Fruit fly (Drosophila melanogaster) whole organism, embryonic: ENCODE measurements around the gene CG46314.

Experiments
- B-H2 ChIP-seq: fragments of 200-800 bp; sonication (Bioruptor generic); optimal IDR thresholded peaks from 2 replicates; lab custom pipeline; 2018; ENCODE audit warnings: missing biosample characterization, mild to moderate bottlenecking, missing genetic modification characterization
- Bgb ChIP-seq: fragments of 200-800 bp; sonication (Bioruptor generic); IDR thresholded peaks from 2 replicates; pipeline ENCODE4 v1.3.6; 2022; ENCODE audit warnings: missing biosample characterization, missing genetic modification characterization; ENCODE audit not compliant: partially characterized antibody
- CG11695 ChIP-seq: fragments of 200-800 bp; sonication (Bioruptor generic); IDR thresholded peaks from 3 replicates; pipeline ENCODE4 v1.3.6; 2022; ENCODE audit warnings: missing biosample characterization, missing genetic modification characterization
- CG12071 ChIP-seq: fragments of 200-800 bp; sonication (Bioruptor generic); optimal IDR thresholded peaks from 3 replicates; lab custom pipeline; 2018; ENCODE audit warnings: missing biosample characterization, mild to moderate bottlenecking, missing genetic modification characterization
- CG12219 ChIP-seq: fragments of 200-800 bp; sonication (Bioruptor generic); optimal IDR thresholded peaks from 3 replicates; lab custom pipeline; 2018; ENCODE audit warnings: missing biosample characterization, mild to moderate bottlenecking, missing genetic modification characterization
- CG12659 ChIP-seq: fragments of 200-800 bp; sonication (Bioruptor generic); optimal IDR thresholded peaks from 3 replicates; lab custom pipeline; 2017; ENCODE audit warnings: mild to moderate bottlenecking, missing biosample characterization, missing genetic modification reagents, missing genetic modification characterization
- CG12744 ChIP-seq: fragments of 200-800 bp; sonication (Bioruptor generic); optimal IDR thresholded peaks from 2 replicates; lab custom pipeline; 2016; ENCODE audit warnings: missing biosample characterization, missing genetic modification characterization
- CG14050 ChIP-seq: fragments of 200-800 bp; sonication (Bioruptor generic); IDR thresholded peaks from 3 replicates; pipeline ENCODE4 v1.3.6; 2022; ENCODE audit warnings: missing biosample characterization, missing genetic modification characterization
- CG18599 ChIP-seq: fragments of 200-800 bp; sonication (Bioruptor generic); optimal IDR thresholded peaks from 3 replicates; lab custom pipeline; 2017; ENCODE audit warnings: missing biosample characterization, missing genetic modification characterization, mild to moderate bottlenecking, moderate library complexity, missing genetic modification reagents
- CG2120 ChIP-seq: fragments of 200-800 bp; sonication (Bioruptor generic); optimal IDR thresholded peaks from 3 replicates; lab custom pipeline; 2016; ENCODE audit warnings: missing biosample characterization, missing genetic modification characterization
- CG2129 ChIP-seq: fragments of 200-800 bp; sonication (Bioruptor generic); IDR thresholded peaks from 2 replicates; pipeline ENCODE4 v1.3.6; 2022; ENCODE audit warnings: missing biosample characterization, missing genetic modification characterization; ENCODE audit not compliant: partially characterized antibody
- CG2199 ChIP-seq: fragments of 200-800 bp; sonication (Bioruptor generic); IDR thresholded peaks from 3 replicates; pipeline ENCODE4 v1.3.6; 2022; ENCODE audit warnings: missing biosample characterization, missing genetic modification characterization
- CG31224 ChIP-seq: fragments of 200-800 bp; sonication (Bioruptor generic); IDR thresholded peaks from 2 replicates; pipeline ENCODE4 v1.3.6; 2022; ENCODE audit warnings: missing biosample characterization, missing genetic modification characterization
- CG6813 ChIP-seq: fragments of 200-800 bp; sonication (Bioruptor generic); optimal IDR thresholded peaks from 2 replicates; lab custom pipeline; 2017; ENCODE audit warnings: missing biosample characterization, missing genetic modification characterization, mild to moderate bottlenecking, moderate library complexity, missing genetic modification reagents
- CG8765 ChIP-seq: fragments of 200-800 bp; sonication (Bioruptor generic); IDR thresholded peaks from 2 replicates; pipeline ENCODE4 v1.3.6; 2022; ENCODE audit warnings: missing biosample characterization, missing genetic modification characterization
- Dbx ChIP-seq: fragments of 200-800 bp; sonication (Bioruptor generic); IDR thresholded peaks from 3 replicates; pipeline ENCODE4 v1.3.6; 2022; ENCODE audit warnings: missing biosample characterization, missing genetic modification characterization
- Deaf1 ChIP-seq: fragments of 200-800 bp; optimal IDR thresholded peaks from 3 replicates; lab custom pipeline; 2019; ENCODE audit warnings: missing biosample characterization, mild to moderate bottlenecking, missing genetic modification characterization, moderate library complexity
- Gug ChIP-seq: fragments of 200-800 bp; sonication (Bioruptor generic); IDR thresholded peaks from 4 replicates; pipeline ENCODE4 v1.3.6; 2022; ENCODE audit warnings: missing biosample characterization, missing genetic modification characterization
- H15 ChIP-seq: fragments of 200-800 bp; sonication (Bioruptor generic); IDR thresholded peaks from 3 replicates; pipeline ENCODE4 v1.3.6; 2022; ENCODE audit warnings: missing biosample characterization, missing genetic modification characterization
- HLHmδ ChIP-seq: fragments of 200-800 bp; sonication (Bioruptor generic); optimal IDR thresholded peaks from 2 replicates; lab custom pipeline; 2018; ENCODE audit warnings: missing biosample characterization, mild to moderate bottlenecking, missing genetic modification characterization, moderate library complexity
- Hr78 ChIP-seq, 2 experiments: fragments of 200-800 bp in 1 of 2; fragments of >200 bp in 1 of 2; sonication (Bioruptor generic) in 1 of 2; optimal IDR thresholded peaks; 2 replicates each; lab custom pipeline; 2017 to 2019; ENCODE audit warnings: missing biosample characterization in 2 of 2, missing genetic modification characterization in 2 of 2, mild to moderate bottlenecking in 1 of 2, moderate library complexity in 1 of 2
- Kr ChIP-seq: fragments of 200-800 bp; sonication (Bioruptor generic); optimal IDR thresholded peaks from 2 replicates; lab custom pipeline; 2017; ENCODE audit warnings: missing biosample characterization, mild to moderate bottlenecking, missing genetic modification characterization
- Med ChIP-seq: fragments of 200-800 bp; sonication (Bioruptor generic); peaks from one replicate; lab custom pipeline; 2016; ENCODE audit warnings: missing biosample characterization, missing genetic modification characterization, mild to moderate bottlenecking, inconsistent platforms, moderate library complexity
- Mes4 ChIP-seq: fragments of 200-800 bp; sonication (Bioruptor generic); optimal IDR thresholded peaks from 2 replicates; lab custom pipeline; 2016; ENCODE audit warnings: missing biosample characterization, missing genetic modification characterization
- NFAT ChIP-seq: fragments of 200-800 bp; sonication (Bioruptor generic); IDR thresholded peaks from 2 replicates; pipeline ENCODE4 v1.3.6; 2022; ENCODE audit warnings: missing biosample characterization, missing genetic modification characterization
- Nf-YC ChIP-seq: fragments of 200-800 bp; optimal IDR thresholded peaks from 3 replicates; lab custom pipeline; 2019; ENCODE audit warnings: missing biosample characterization, mild to moderate bottlenecking, missing genetic modification characterization, moderate library complexity
- Pdp1 ChIP-seq, 2 experiments: fragments of 200-800 bp; sonication (Bioruptor generic); optimal IDR thresholded peaks; 3 replicates each; lab custom pipeline; 2016; ENCODE audit warnings: missing biosample characterization in 2 of 2, missing genetic modification characterization in 2 of 2, mild to moderate bottlenecking in 1 of 2, moderate library complexity in 1 of 2
- Side ChIP-seq: fragments of 200-800 bp; sonication (Bioruptor generic); optimal IDR thresholded peaks from 2 replicates; lab custom pipeline; 2016; ENCODE audit warnings: missing biosample characterization, missing genetic modification characterization
- Trl ChIP-seq, 3 experiments: fragments of >200 bp in 2 of 3; fragments of 200-800 bp in 1 of 3; sonication (Bioruptor generic) in 1 of 3; optimal IDR thresholded peaks; 2 replicates in 1 of 3; 3 replicates in 2 of 3; lab custom pipeline; 2016 to 2017; ENCODE audit warnings: missing biosample characterization in 1 of 3, missing genetic modification characterization in 1 of 3
- bigmax ChIP-seq: fragments of 200-800 bp; sonication (Bioruptor generic); optimal IDR thresholded peaks from 2 replicates; lab custom pipeline; 2018; ENCODE audit warnings: missing biosample characterization, mild to moderate bottlenecking, missing genetic modification characterization
- bowl ChIP-seq: fragments of 200-800 bp; sonication (Bioruptor generic); IDR thresholded peaks from 2 replicates; pipeline ENCODE4 v1.3.6; 2022; ENCODE audit warnings: missing biosample characterization, missing genetic modification characterization
- cg ChIP-seq: fragments of 200-800 bp; sonication (Bioruptor generic); optimal IDR thresholded peaks from 3 replicates; lab custom pipeline; 2019; ENCODE audit warnings: missing biosample characterization, mild to moderate bottlenecking, missing genetic modification characterization, moderate library complexity
- crol ChIP-seq: fragments of 200-800 bp; sonication (Bioruptor generic); IDR thresholded peaks from 2 replicates; pipeline ENCODE4 v1.3.6; 2022; ENCODE audit warnings: missing biosample characterization, missing genetic modification characterization
- ems ChIP-seq: fragments of 200-800 bp; sonication (Bioruptor generic); optimal IDR thresholded peaks from 3 replicates; lab custom pipeline; 2016; ENCODE audit warnings: missing biosample characterization, missing genetic modification characterization
- hkb ChIP-seq, 2 experiments: fragments of 200-800 bp in 1 of 2; fragments of >200 bp in 1 of 2; sonication (Bioruptor generic) in 1 of 2; IDR thresholded peaks in 1 of 2; optimal IDR thresholded peaks in 1 of 2; 2 replicates each; pipeline versions ENCODE4 v1.3.6 to Lab custom; 2017 to 2022; ENCODE audit warnings: missing biosample characterization in 1 of 2, missing genetic modification characterization in 1 of 2
- lab ChIP-seq: fragments of 200-800 bp; sonication (Bioruptor generic); optimal IDR thresholded peaks from 3 replicates; lab custom pipeline; 2017; ENCODE audit warnings: missing biosample characterization, missing genetic modification characterization, mild to moderate bottlenecking, moderate library complexity, missing genetic modification reagents
- nom ChIP-seq: fragments of 200-800 bp; sonication (Bioruptor generic); optimal IDR thresholded peaks from 2 replicates; lab custom pipeline; 2017; ENCODE audit warnings: missing biosample characterization, missing genetic modification characterization, mild to moderate bottlenecking, moderate library complexity, missing genetic modification reagents
- oc ChIP-seq: fragments of 200-800 bp; sonication (Bioruptor generic); optimal IDR thresholded peaks from 2 replicates; lab custom pipeline; 2018; ENCODE audit warnings: missing biosample characterization, mild to moderate bottlenecking, missing genetic modification characterization, moderate library complexity
- odd ChIP-seq: fragments of 200-800 bp; sonication (Bioruptor generic); optimal IDR thresholded peaks from 2 replicates; lab custom pipeline; 2017; ENCODE audit warnings: missing biosample characterization, mild to moderate bottlenecking, missing genetic modification characterization
- rib ChIP-seq: fragments of 200-800 bp; sonication (Bioruptor generic); IDR thresholded peaks from 2 replicates; pipeline ENCODE4 v1.3.6; 2022; ENCODE audit warnings: missing biosample characterization, missing genetic modification characterization
- scrt ChIP-seq: fragments of 200-800 bp; sonication (Bioruptor generic); optimal IDR thresholded peaks from 2 replicates; lab custom pipeline; 2018; ENCODE audit warnings: missing biosample characterization, mild to moderate bottlenecking, missing genetic modification characterization, moderate library complexity
- sob ChIP-seq: fragments of 200-800 bp; sonication (Bioruptor generic); IDR thresholded peaks from 2 replicates; pipeline ENCODE4 v1.3.6; 2022; ENCODE audit warnings: missing biosample characterization, missing genetic modification characterization
- ssp ChIP-seq: fragments of 200-800 bp; sonication (Bioruptor generic); IDR thresholded peaks from 2 replicates; pipeline ENCODE4 v1.3.6; 2022; ENCODE audit warnings: missing biosample characterization, missing genetic modification characterization
- tna ChIP-seq: fragments of 200-800 bp; sonication (Bioruptor generic); IDR thresholded peaks from 2 replicates; pipeline ENCODE4 v1.3.6; 2022; ENCODE audit warnings: missing biosample characterization, missing genetic modification characterization; ENCODE audit not compliant: partially characterized antibody

The CG46314 gene

dm6 chr2L:21307795-21308426 lies 6.2 kb upstream of the CG46314 start (continued):
- TF ChIP-seq rib (GFP tag; lab: Robert Waterston, UW) (peak; percentile 10; the same call in 1 of the 2 replicates), Side (no peak), Med (peak; percentile 66), Hr78 (GFP tag; optimal IDR thresholded peaks at IDR 0.05; lab: Kevin White, UChicago) (peak in 1 of 2 experiments; percentile 26), CG2120 (GFP tag; lab: Kevin White, UChicago) (no peak), Deaf1 (tag; lab: Kevin White, UChicago) (peak; percentile 53), scrt (GFP tag; lab: Kevin White, UChicago) (no peak), Pdp1 (GFP tag; optimal IDR thresholded peaks at IDR 0.05; lab: Kevin White, UChicago) (peak in 1 of 2 experiments; percentile 32), tna (GFP tag; lab: Robert Waterston, UW) (peak; percentile 49; the same call in 1 of the 2 replicates), bowl (GFP tag; lab: Robert Waterston, UW) (0 out of 2 replicates have a peak, but pooled peaks have one; percentile 5), CG2199 (GFP tag; lab: Robert Waterston, UW) (peak; percentile 63; the same call in 1 of the 3 replicates), ems (GFP tag; lab: Kevin White, UChicago) (no peak), Mes4 (GFP tag; lab: Kevin White, UChicago) (no peak), odd (GFP tag; lab: Kevin White, UChicago) (no peak), Nf-YC (tag; lab: Kevin White, UChicago) (peak; percentile 35)

DNA sequence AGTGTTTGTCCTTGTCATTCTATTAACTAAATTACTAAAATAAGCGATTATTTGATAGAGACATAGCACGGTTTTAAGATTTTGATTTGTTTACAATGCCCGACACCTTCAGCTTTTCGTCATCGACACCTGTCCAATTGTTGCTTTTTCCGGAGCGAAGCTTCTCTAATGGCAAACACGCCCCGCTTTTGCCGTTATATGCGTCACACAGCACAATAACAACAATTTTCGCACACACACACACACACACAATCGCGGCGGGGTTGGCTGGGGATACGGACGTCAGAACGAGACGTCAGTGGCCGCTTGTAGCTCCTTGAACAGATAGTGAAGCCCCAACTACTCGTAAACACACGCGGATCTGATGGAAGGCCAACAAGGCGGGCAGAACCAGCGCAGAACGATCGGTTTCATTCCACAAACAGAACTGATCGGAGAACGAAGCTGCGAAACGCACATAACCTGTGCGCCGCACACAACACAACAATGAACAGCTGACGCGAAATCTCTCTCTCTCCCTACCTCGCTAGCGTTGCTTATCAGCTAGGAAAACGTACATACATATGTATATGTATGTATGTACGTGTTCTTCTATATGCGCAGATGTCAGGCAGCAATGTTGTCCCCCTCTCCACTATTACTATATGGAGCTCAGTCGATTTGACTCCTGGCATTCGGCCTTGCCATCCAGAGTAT lies 5.0 kb upstream of the CG46314 start:
- TF ChIP-seq CG31224 (GFP tag; lab: Robert Waterston, UW) (peak; percentile 74), NFAT (GFP tag; lab: Robert Waterston, UW) (peak; percentile 62; the same call in 1 of the 2 replicates), Dbx (peak; percentile 71; the same call in 1 of the 3 replicates), Deaf1 (tag; lab: Kevin White, UChicago) (peak; percentile 82), CG14050 (no peak), CG12219 (GFP tag; lab: Kevin White, UChicago) (peak; percentile 32), B-H2 (GFP tag; lab: Kevin White, UChicago) (peak; percentile 50), Kr (GFP tag; lab: Kevin White, UChicago) (no peak), Bgb (GFP tag; lab: Robert Waterston, UW) (peak; percentile 62; the same call in 1 of the 2 replicates), CG12744 (GFP tag; lab: Kevin White, UChicago) (no peak), CG12659 (GFP tag; lab: Kevin White, UChicago) (no peak), CG2129 (GFP tag; lab: Robert Waterston, UW) (0 out of 2 replicates have a peak, but pooled peaks have one; percentile 17), HLHmδ (GFP tag; lab: Kevin White, UChicago) (peak; percentile 3), crol (GFP tag; lab: Robert Waterston, UW) (0 out of 2 replicates have a peak, but pooled peaks have one; percentile 43), lab (GFP tag; lab: Kevin White, UChicago) (peak; percentile 56), bigmax (peak; percentile 95), hkb (optimal IDR thresholded peaks at IDR 0.05; lab: Kevin White, UChicago) (no peak), hkb (GFP tag; IDR thresholded peaks at IDR 0.05; lab: Robert Waterston, UW) (0 out of 2 replicates have a peak, but pooled peaks have one; percentile 8), CG12071 (GFP tag; lab: Kevin White, UChicago) (peak; percentile 50), cg (peak; percentile 80), CG18599 (GFP tag; lab: Kevin White, UChicago) (peak; percentile 60), Trl (optimal IDR thresholded peaks at IDR 0.05; lab: Kevin White, UChicago) (peak; percentile 38 to 63), Trl (GFP tag; optimal IDR thresholded peaks at IDR 0.05; lab: Kevin White, UChicago) (no peak), CG6813 (GFP tag; lab: Kevin White, UChicago) (no peak), oc (tag; lab: Kevin White, UChicago) (no peak), sob (GFP tag; lab: Robert Waterston, UW) (peak; percentile 47; the same call in 1 of the 2 replicates), H15 (GFP tag; lab: Robert Waterston, UW) (no peak), Gug (0 out of 4 replicates have a peak, but pooled peaks have one; percentile 8), nom (GFP tag; lab: Kevin White, UChicago) (peak; percentile 63), ssp (no peak), CG11695 (GFP tag; lab: Robert Waterston, UW) (no peak), CG8765 (GFP tag; lab: Robert Waterston, UW) (no peak)
